Worm (Caenorhabditis elegans): ENCODE results near the gene C16C8.5.

- TF ChIP-seq him-1 (tag; optimal IDR thresholded peaks at IDR 0.05) (no peak), W03F9.2 (tag; optimal IDR thresholded peaks at IDR 0.05) (no peak), dao-5 (tag; optimal IDR thresholded peaks at IDR 0.05) (no peak)
Observed at ce11 chrII:3446647-3447046, 1.5 kb upstream of the C16C8.5 start, which contains the start of the genes C16C8.20 and gldi-6.

Data from whole organism, L4/young adult.